Fruit fly (Drosophila melanogaster) whole organism, pupa: ENCODE data around the gene Teh1.

Experiments used
- CG10348 ChIP-seq: fragments of 200-800 bp; sonication (Bioruptor generic); IDR thresholded peaks from 2 replicates; pipeline ENCODE4 v1.3.6; 2022; ENCODE audit warnings: missing biosample characterization, missing genetic modification characterization
- CG14655 ChIP-seq: fragments of 200-800 bp; sonication (Bioruptor generic); optimal IDR thresholded peaks from 3 replicates; lab custom pipeline; 2017; ENCODE audit warnings: mild to moderate bottlenecking, missing biosample characterization, missing genetic modification reagents, missing genetic modification characterization
- CG15710 ChIP-seq: fragments of 200-800 bp; sonication (Bioruptor generic); optimal IDR thresholded peaks from 2 replicates; lab custom pipeline; 2018; ENCODE audit warnings: missing biosample characterization, mild to moderate bottlenecking, missing genetic modification characterization, moderate library complexity
- CG4496 ChIP-seq: fragments of 200-800 bp; sonication (Bioruptor generic); IDR thresholded peaks from 3 replicates; pipeline ENCODE4 v1.3.6; 2022; ENCODE audit warnings: missing biosample characterization, missing genetic modification characterization
- CG8301 ChIP-seq: fragments of 200-800 bp; sonication (Bioruptor generic); optimal IDR thresholded peaks from 2 replicates; lab custom pipeline; 2018; ENCODE audit warnings: missing biosample characterization, mild to moderate bottlenecking, missing genetic modification characterization
- CG9948 ChIP-seq: fragments of 200-800 bp; sonication (Bioruptor generic); optimal IDR thresholded peaks from 2 replicates; lab custom pipeline; 2018; ENCODE audit warnings: missing biosample characterization, mild to moderate bottlenecking, missing genetic modification characterization, moderate library complexity
- D1 ChIP-seq: fragments of 200-800 bp; sonication (Bioruptor generic); optimal IDR thresholded peaks from 2 replicates; lab custom pipeline; 2018; ENCODE audit warnings: missing biosample characterization, mild to moderate bottlenecking, missing genetic modification characterization, moderate library complexity
- EcR ChIP-seq: fragments of 200-800 bp; sonication (Bioruptor generic); optimal IDR thresholded peaks from 3 replicates; lab custom pipeline; 2019; ENCODE audit warnings: missing biosample characterization, missing genetic modification characterization, mild to moderate bottlenecking, moderate library complexity, missing genetic modification reagents
- Ets98B ChIP-seq: fragments of 200-800 bp; sonication (Bioruptor generic); IDR thresholded peaks from 2 replicates; pipeline ENCODE4 v1.3.6; 2022; ENCODE audit warnings: missing biosample characterization, missing genetic modification characterization
- Pif1A ChIP-seq: fragments of 200-800 bp; sonication (Bioruptor generic); optimal IDR thresholded peaks from 3 replicates; lab custom pipeline; 2016; ENCODE audit warnings: missing biosample characterization, missing genetic modification characterization
- Snoo ChIP-seq: fragments of 200-800 bp; sonication (Bioruptor generic); optimal IDR thresholded peaks from 3 replicates; lab custom pipeline; 2017; ENCODE audit warnings: missing biosample characterization, mild to moderate bottlenecking, missing genetic modification characterization, inconsistent platforms
- fd96Ca ChIP-seq: fragments of 200-800 bp; sonication (Bioruptor generic); IDR thresholded peaks from 3 replicates; pipeline ENCODE4 v1.3.6; 2022; ENCODE audit warnings: missing biosample characterization, missing genetic modification characterization
- gl ChIP-seq: fragments of 200-800 bp; sonication (Bioruptor generic); optimal IDR thresholded peaks from 2 replicates; lab custom pipeline; 2018; ENCODE audit warnings: missing biosample characterization, mild to moderate bottlenecking, missing genetic modification characterization
- rn ChIP-seq: fragments of 200-800 bp; sonication (Bioruptor generic); IDR thresholded peaks from 2 replicates; pipeline ENCODE4 v1.3.6; 2022; ENCODE audit warnings: missing biosample characterization, missing genetic modification characterization

DNA sequence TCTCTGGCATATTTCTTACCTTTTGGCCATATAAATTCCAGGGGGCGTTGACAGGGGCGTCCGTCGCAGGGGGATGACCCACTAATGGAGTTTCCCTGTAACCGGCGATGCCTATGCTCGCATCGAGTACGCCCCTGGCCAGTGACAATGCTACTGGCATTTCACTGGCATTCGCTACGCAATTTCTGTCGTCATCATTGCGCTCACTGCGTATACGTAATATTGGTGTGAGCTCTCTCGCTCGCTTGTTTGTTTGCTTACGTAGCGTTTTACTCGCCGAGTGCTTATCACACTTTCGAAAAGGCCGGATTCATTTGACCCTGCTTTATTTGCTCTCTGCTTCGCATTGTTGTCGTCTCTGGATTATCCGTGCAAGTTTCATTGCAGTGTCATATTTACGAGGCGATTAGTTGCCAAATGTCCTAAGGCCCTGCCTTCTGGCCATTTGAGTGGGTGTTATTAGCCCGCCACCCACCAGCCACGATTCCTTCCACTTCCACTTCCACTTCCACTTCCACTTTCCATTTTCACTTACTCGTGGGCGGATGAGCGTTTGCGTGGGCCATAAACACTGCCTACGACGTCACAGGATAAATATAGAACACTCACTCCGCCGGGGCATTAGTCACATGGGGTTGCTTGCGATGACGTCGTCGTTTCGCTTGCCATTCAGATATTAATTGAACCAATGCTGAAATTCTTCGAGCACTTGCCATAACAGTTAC lies 16.7 kb upstream of the Teh1 start:
- TF ChIP-seq CG10348 (GFP tag; lab: Robert Waterston, UW) (no peak), EcR (GFP tag; lab: Kevin White, UChicago) (peak; percentile 33), rn (GFP tag; lab: Robert Waterston, UW) (peak; percentile 46; the same call in 1 of the 2 replicates), CG8301 (tag; lab: Kevin White, UChicago) (no peak), D1 (no peak), Snoo (tag; lab: Kevin White, UChicago) (peak; percentile 48), CG4496 (peak; percentile 42; the same call in 1 of the 3 replicates), Ets98B (GFP tag; lab: Robert Waterston, UW) (peak; percentile 41; the same call in 1 of the 2 replicates), CG14655 (GFP tag; lab: Kevin White, UChicago) (no peak), CG9948 (no peak), Pif1A (GFP tag; lab: Kevin White, UChicago) (no peak), CG15710 (tag; lab: Kevin White, UChicago) (peak; percentile 16), fd96Ca (GFP tag; lab: Robert Waterston, UW) (no peak), gl (tag; lab: Kevin White, UChicago) (no peak)
